Fruit fly (Drosophila melanogaster): ENCODE results near the gene Hsp67Bc.

Gene Hsp67Bc

DNA sequence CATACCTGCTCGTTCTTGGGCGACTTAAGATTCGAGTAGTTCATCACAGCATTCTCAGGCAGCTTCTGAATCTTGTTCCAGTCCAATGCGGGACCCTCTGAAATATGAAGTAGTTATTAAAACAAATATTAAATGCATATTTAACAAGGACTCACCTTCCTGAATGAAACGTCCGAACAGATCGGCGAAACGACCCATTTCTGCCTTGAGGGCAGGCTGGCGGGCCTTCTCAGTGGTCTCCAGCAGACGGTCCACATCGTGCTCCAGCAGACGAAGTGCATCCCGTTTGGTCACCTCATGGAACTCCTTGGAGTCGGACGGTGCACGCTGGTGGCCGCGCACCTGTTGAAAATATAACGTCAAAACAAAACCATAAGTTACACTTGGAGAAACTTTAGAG is 18.6 kb downstream of the Hsp67Bc start, which contains the start of gene CG32040:
Gene CG32040, plus strand, starts transcription at position 301 of the 400 bp plus-strand sequence.
- TF ChIP-seq CG2712 (tag; optimal IDR thresholded peaks at IDR 0.05), result no peak

DNA sequence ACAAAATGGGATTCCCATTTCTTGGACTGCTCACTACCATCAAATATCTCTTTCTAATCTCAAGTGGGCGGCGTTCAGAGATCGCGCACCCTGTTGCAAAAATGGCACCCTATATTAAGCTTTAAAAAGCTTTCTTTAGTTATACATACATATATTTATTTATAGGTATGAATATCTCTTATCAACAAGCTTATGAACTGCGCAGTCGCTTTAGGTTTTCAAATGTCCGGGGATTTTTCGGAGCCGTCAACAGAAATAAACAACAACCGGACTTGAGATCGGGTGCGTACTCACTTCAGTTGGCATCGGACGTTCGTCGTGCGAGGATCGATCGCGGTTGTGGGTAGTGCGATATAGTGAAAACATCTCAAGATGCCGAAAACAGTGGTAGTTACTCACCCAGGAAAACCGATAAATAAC is 23.0 kb downstream of the Hsp67Bc start, which contains the start of gene PGRP-LF:
Gene PGRP-LF, plus strand, starts transcription at position 296 of the 420 bp plus-strand sequence.
- TF ChIP-seq ken (GFP tag; IDR thresholded peaks at IDR 0.05), result no peak
- TF ChIP-seq CG3838 (GFP tag; optimal IDR thresholded peaks at IDR 0.05), result no peak
- TF ChIP-seq nau (GFP tag; optimal IDR thresholded peaks at IDR 0.05), result no peak
- no peak for TF ChIP-seq CG31441 (GFP tag; IDR thresholded peaks at IDR 0.05)
- no peak for TF ChIP-seq Ets65A (GFP tag)
- TF ChIP-seq CG43689 (GFP tag; IDR thresholded peaks at IDR 0.05), result no peak
- TF ChIP-seq CG6254 (GFP tag; optimal IDR thresholded peaks at IDR 0.05), result no peak
- no peak for TF ChIP-seq CG11093 (GFP tag; IDR thresholded peaks at IDR 0.05)
- TF ChIP-seq eyg (GFP tag; optimal IDR thresholded peaks at IDR 0.05), result no peak
- TF ChIP-seq nerfin-2 (GFP tag; IDR thresholded peaks at IDR 0.05; ENCODE audit: partially characterized antibody), result no peak
- TF ChIP-seq danr (GFP tag; IDR thresholded peaks at IDR 0.05), result no peak
- peak; percentile 51 for TF ChIP-seq sug (tag; optimal IDR thresholded peaks at IDR 0.05)
- TF ChIP-seq Sry-β (GFP tag; optimal IDR thresholded peaks at IDR 0.05), result no peak
- TF ChIP-seq tna (GFP tag; IDR thresholded peaks at IDR 0.05; ENCODE audit: partially characterized antibody), result no peak
- no peak for TF ChIP-seq vnd (GFP tag; IDR thresholded peaks at IDR 0.05; ENCODE audit: partially characterized antibody)
- TF ChIP-seq pros (GFP tag; optimal IDR thresholded peaks at IDR 0.05), result peak; percentile 58
- TF ChIP-seq CG30020 (tag; optimal IDR thresholded peaks at IDR 0.05), result no peak
- TF ChIP-seq chn (GFP tag; optimal IDR thresholded peaks at IDR 0.05), result no peak
- peak; percentile 41; the same call in 1 of the 3 replicates for TF ChIP-seq Dbx (GFP tag; IDR thresholded peaks at IDR 0.05)
- TF ChIP-seq CG18011 (GFP tag; optimal IDR thresholded peaks at IDR 0.05), result no peak
- peak; percentile 52 for TF ChIP-seq Fer1 (GFP tag; optimal IDR thresholded peaks at IDR 0.05)
- TF ChIP-seq CG1024 (GFP tag; IDR thresholded peaks at IDR 0.05), result no peak
- TF ChIP-seq gfzf (GFP tag; optimal IDR thresholded peaks at IDR 0.05), result no peak
- no peak for TF ChIP-seq br (optimal IDR thresholded peaks at IDR 0.05)
- TF ChIP-seq ac (GFP tag; optimal IDR thresholded peaks at IDR 0.05), result no peak
- TF ChIP-seq BEAF-32 (GFP tag; optimal IDR thresholded peaks at IDR 0.05), result no peak
- TF ChIP-seq Dip3 (GFP tag; optimal IDR thresholded peaks at IDR 0.05), result no peak
- TF ChIP-seq CG17385 (GFP tag; optimal IDR thresholded peaks at IDR 0.05), result peak; percentile 30
- no peak for TF ChIP-seq CG13775 (GFP tag; optimal IDR thresholded peaks at IDR 0.05)
- no peak for TF ChIP-seq Dfd (GFP tag; optimal IDR thresholded peaks at IDR 0.05)
- TF ChIP-seq trem (tag; optimal IDR thresholded peaks at IDR 0.05), result no peak
- TF ChIP-seq Gsc (GFP tag; IDR thresholded peaks at IDR 0.05), result no peak
- peak; percentile 39; the same call in 1 of the 3 replicates for TF ChIP-seq row (GFP tag; IDR thresholded peaks at IDR 0.05)
- no peak for TF ChIP-seq CG12391 (tag; optimal IDR thresholded peaks at IDR 0.05)
- TF ChIP-seq CG3065 (GFP tag; optimal IDR thresholded peaks at IDR 0.05), result no peak
- TF ChIP-seq CG7786 (GFP tag; optimal IDR thresholded peaks at IDR 0.05), result no peak
- TF ChIP-seq CG16779 (GFP tag; IDR thresholded peaks at IDR 0.05), result no peak
- TF ChIP-seq Oli (tag; optimal IDR thresholded peaks at IDR 0.05), result no peak
- TF ChIP-seq ham (GFP tag; IDR thresholded peaks at IDR 0.05), result no peak
- TF ChIP-seq tap (tag; optimal IDR thresholded peaks at IDR 0.05), result no peak
- no peak for TF ChIP-seq CG15601 (tag; optimal IDR thresholded peaks at IDR 0.05)
- TF ChIP-seq CG4617 (GFP tag; optimal IDR thresholded peaks at IDR 0.05; ENCODE audit: borderline replicate concordance), result no peak
- TF ChIP-seq Lpt (GFP tag; optimal IDR thresholded peaks at IDR 0.05), result no peak
- peak; percentile 49 for TF ChIP-seq ftz-f1 (GFP tag; optimal IDR thresholded peaks at IDR 0.05)
- TF ChIP-seq mam (GFP tag; optimal IDR thresholded peaks at IDR 0.05), result no peak
- no peak for TF ChIP-seq CG9727 (GFP tag; optimal IDR thresholded peaks at IDR 0.05)
- TF ChIP-seq CG5245 (GFP tag; optimal IDR thresholded peaks at IDR 0.05), result no peak
- no peak for TF ChIP-seq CG2202 (tag; optimal IDR thresholded peaks at IDR 0.05)
- 0 out of 2 replicates have a peak, but pooled peaks have one; percentile 42 for TF ChIP-seq CG32532 (GFP tag; IDR thresholded peaks at IDR 0.05)

Data from whole organism, embryonic.